Fruit fly (Drosophila melanogaster) whole organism, prepupa: ENCODE measurements around the gene msopa.

Experiments
- CG8632 ChIP-seq: fragments of 200-800 bp; sonication (Bioruptor generic); optimal IDR thresholded peaks from 3 replicates; lab custom pipeline; 2016; ENCODE audit warnings: missing biosample characterization, missing genetic modification characterization
- OdsH ChIP-seq: fragments of 200-800 bp; sonication (Bioruptor generic); optimal IDR thresholded peaks from 3 replicates; lab custom pipeline; 2016; ENCODE audit warnings: missing biosample characterization, missing genetic modification characterization
- Sox102F ChIP-seq: fragments of 200-800 bp; sonication (Bioruptor generic); optimal IDR thresholded peaks from 2 replicates; lab custom pipeline; 2016; ENCODE audit warnings: missing biosample characterization, mild to moderate bottlenecking, missing genetic modification characterization

- TF ChIP-seq Sox102F, result no peak
- no peak for TF ChIP-seq CG8632 (GFP tag; lab: Kevin White, UChicago)
- no peak for TF ChIP-seq OdsH
Measured at dm6 chr3L:22072824-22073223, 9.7 kb upstream of the msopa start.
